Fruit fly (Drosophila melanogaster) whole organism, embryonic: ENCODE data around the gene ea.

Source experiments
- Asciz ChIP-seq: fragments of 200-800 bp; sonication (Bioruptor generic); optimal IDR thresholded peaks from 2 replicates; lab custom pipeline; 2017; ENCODE audit warnings: missing biosample characterization, mild to moderate bottlenecking, missing genetic modification characterization, missing genetic modification reagents
- Awh ChIP-seq: fragments of 200-800 bp; sonication (Bioruptor generic); IDR thresholded peaks from 2 replicates; pipeline ENCODE4, ENCODE4 v1.3.6; 2022; ENCODE audit warnings: missing biosample characterization, missing genetic modification characterization
- Bteb2 ChIP-seq: fragments of 200-800 bp; sonication (Bioruptor generic); optimal IDR thresholded peaks from 2 replicates; lab custom pipeline; 2016; ENCODE audit warnings: missing biosample characterization, missing genetic modification characterization
- C15 ChIP-seq: fragments of 200-800 bp; sonication (Bioruptor generic); IDR thresholded peaks from 3 replicates; pipeline ENCODE4 v1.3.6; 2022; ENCODE audit warnings: missing biosample characterization, missing genetic modification characterization
- CG1024 ChIP-seq: fragments of 200-800 bp; sonication (Bioruptor generic); IDR thresholded peaks from 2 replicates; pipeline ENCODE4 v1.3.6; 2022; ENCODE audit warnings: missing biosample characterization, missing genetic modification characterization
- CG12299 ChIP-seq: fragments of 200-800 bp; sonication (Bioruptor generic); optimal IDR thresholded peaks from 2 replicates; lab custom pipeline; 2018; ENCODE audit warnings: missing biosample characterization, mild to moderate bottlenecking, missing genetic modification characterization
- CG16813 ChIP-seq: fragments of 200-800 bp; sonication (Bioruptor generic); IDR thresholded peaks from 3 replicates; pipeline ENCODE4 v1.3.6; 2022; ENCODE audit warnings: missing biosample characterization, missing genetic modification characterization; ENCODE audit not compliant: partially characterized antibody
- CG17186 ChIP-seq: fragments of 200-800 bp; sonication (Bioruptor generic); optimal IDR thresholded peaks from 3 replicates; lab custom pipeline; 2017; ENCODE audit warnings: missing biosample characterization, missing genetic modification reagents, missing genetic modification characterization
- CG17912 ChIP-seq: fragments of 200-800 bp; sonication (Bioruptor generic); optimal IDR thresholded peaks from 2 replicates; lab custom pipeline; 2018; ENCODE audit warnings: missing biosample characterization, mild to moderate bottlenecking, missing genetic modification characterization
- CG18262 ChIP-seq: fragments of 200-800 bp; optimal IDR thresholded peaks from 3 replicates; lab custom pipeline; 2019; ENCODE audit warnings: missing biosample characterization, mild to moderate bottlenecking, missing genetic modification characterization, moderate library complexity
- CG18619 ChIP-seq: fragments of 200-800 bp; sonication (Bioruptor generic); optimal IDR thresholded peaks from 3 replicates; lab custom pipeline; 2017; ENCODE audit warnings: missing biosample characterization, mild to moderate bottlenecking, missing genetic modification characterization
- CG2678 ChIP-seq: fragments of 200-800 bp; sonication (Bioruptor generic); optimal IDR thresholded peaks from 3 replicates; lab custom pipeline; 2019; ENCODE audit warnings: missing biosample characterization, mild to moderate bottlenecking, missing genetic modification characterization, moderate library complexity
- CG4424 ChIP-seq: fragments of 200-800 bp; sonication (Bioruptor generic); optimal IDR thresholded peaks from 3 replicates; lab custom pipeline; 2016; ENCODE audit warnings: missing biosample characterization, missing genetic modification characterization
- CG5245 ChIP-seq: fragments of 200-800 bp; sonication (Bioruptor generic); optimal IDR thresholded peaks from 3 replicates; lab custom pipeline; 2016; ENCODE audit warnings: missing biosample characterization, missing genetic modification characterization
- CG6254 ChIP-seq: fragments of 200-800 bp; sonication (Bioruptor generic); optimal IDR thresholded peaks from 3 replicates; lab custom pipeline; 2017; ENCODE audit warnings: mild to moderate bottlenecking, missing biosample characterization, missing genetic modification reagents, missing genetic modification characterization
- CG6683 ChIP-seq: fragments of 200-800 bp; sonication (Bioruptor generic); optimal IDR thresholded peaks from 2 replicates; lab custom pipeline; 2017; ENCODE audit warnings: missing biosample characterization, mild to moderate bottlenecking, missing genetic modification characterization, missing genetic modification reagents
- CG7556 ChIP-seq: fragments of 200-800 bp; sonication (Bioruptor generic); optimal IDR thresholded peaks from 2 replicates; lab custom pipeline; 2017; ENCODE audit warnings: missing biosample characterization, mild to moderate bottlenecking, missing genetic modification characterization
- CG7745 ChIP-seq: fragments of 200-800 bp; sonication (Bioruptor generic); optimal IDR thresholded peaks from 2 replicates; lab custom pipeline; 2018; ENCODE audit warnings: missing biosample characterization, mild to moderate bottlenecking, missing genetic modification characterization, moderate library complexity
- CG8359 ChIP-seq: fragments of 200-800 bp; sonication (Bioruptor generic); optimal IDR thresholded peaks from 2 replicates; lab custom pipeline; 2017; ENCODE audit warnings: missing biosample characterization, mild to moderate bottlenecking, missing genetic modification characterization, borderline replicate concordance
- CG8388 ChIP-seq: fragments of 200-800 bp; sonication (Bioruptor generic); optimal IDR thresholded peaks from 2 replicates; lab custom pipeline; 2019; ENCODE audit warnings: missing biosample characterization, mild to moderate bottlenecking, missing genetic modification characterization, moderate library complexity
- CG8924 ChIP-seq: fragments of 200-800 bp; optimal IDR thresholded peaks from 3 replicates; lab custom pipeline; 2019; ENCODE audit warnings: missing biosample characterization, mild to moderate bottlenecking, missing genetic modification characterization, moderate library complexity
- CG9215 ChIP-seq: fragments of 200-800 bp; sonication (Bioruptor generic); IDR thresholded peaks from 2 replicates; pipeline ENCODE4 v1.3.6; 2022; ENCODE audit warnings: missing biosample characterization, missing genetic modification characterization
- CG9932 ChIP-seq: fragments of 200-800 bp; sonication (Bioruptor generic); IDR thresholded peaks from 2 replicates; pipeline ENCODE4 v1.3.6; 2022; ENCODE audit warnings: missing biosample characterization, missing genetic modification characterization
- D ChIP-seq, 2 experiments: fragments of 200-800 bp in 1 of 2; fragments of >200 bp in 1 of 2; sonication (Bioruptor generic) in 1 of 2; optimal IDR thresholded peaks; 2 replicates in 1 of 2; 3 replicates in 1 of 2; lab custom pipeline; 2017; ENCODE audit warnings: mild to moderate bottlenecking in 1 of 2, missing biosample characterization in 1 of 2, missing genetic modification characterization in 1 of 2, missing genetic modification reagents in 1 of 2
- Dip2 ChIP-seq: fragments of 200-800 bp; sonication (Bioruptor generic); IDR thresholded peaks from 2 replicates; pipeline ENCODE4 v1.3.6; 2022; ENCODE audit warnings: missing biosample characterization, missing genetic modification characterization
- Dp ChIP-seq: fragments of 200-800 bp; sonication (Bioruptor generic); optimal IDR thresholded peaks from 2 replicates; lab custom pipeline; 2018; ENCODE audit warnings: missing biosample characterization, mild to moderate bottlenecking, missing genetic modification characterization, moderate library complexity
- Drgx ChIP-seq: fragments of 200-800 bp; sonication (Bioruptor generic); IDR thresholded peaks from 2 replicates; pipeline ENCODE4 v1.3.6; 2022; ENCODE audit warnings: missing biosample characterization, missing genetic modification characterization
- HHEX ChIP-seq: fragments of 200-800 bp; sonication (Bioruptor generic); optimal IDR thresholded peaks from 3 replicates; lab custom pipeline; 2017; ENCODE audit warnings: missing biosample characterization, mild to moderate bottlenecking, missing genetic modification characterization, missing genetic modification reagents
- MBD-R2 ChIP-seq: fragments of 200-800 bp; sonication (Bioruptor generic); IDR thresholded peaks from 2 replicates; pipeline ENCODE4 v1.3.6; 2022; ENCODE audit warnings: missing biosample characterization, missing genetic modification characterization
- MTF-1 ChIP-seq: fragments of 200-800 bp; sonication (Bioruptor generic); optimal IDR thresholded peaks from 2 replicates; lab custom pipeline; 2018; ENCODE audit warnings: missing biosample characterization, mild to moderate bottlenecking, missing genetic modification characterization, borderline replicate concordance
- Mad ChIP-seq: fragments of 200-800 bp; sonication (Bioruptor generic); optimal IDR thresholded peaks from 2 replicates; lab custom pipeline; 2016; ENCODE audit warnings: missing biosample characterization, missing genetic modification characterization
- NfI ChIP-seq: fragments of 200-800 bp; sonication (Bioruptor generic); optimal IDR thresholded peaks from 3 replicates; lab custom pipeline; 2018; ENCODE audit warnings: missing biosample characterization, mild to moderate bottlenecking, missing genetic modification characterization, moderate library complexity
- Sox102F ChIP-seq: fragments of 200-800 bp; sonication (Bioruptor generic); optimal IDR thresholded peaks from 2 replicates; lab custom pipeline; 2018; ENCODE audit warnings: missing biosample characterization, mild to moderate bottlenecking, missing genetic modification characterization, moderate library complexity
- Sry-δ ChIP-seq: fragments of 200-800 bp; sonication (Bioruptor generic); optimal IDR thresholded peaks from 2 replicates; lab custom pipeline; 2016; ENCODE audit warnings: missing biosample characterization, missing genetic modification characterization
- YL-1 ChIP-seq: fragments of 200-800 bp; sonication (Bioruptor generic); optimal IDR thresholded peaks from 3 replicates; lab custom pipeline; 2017; ENCODE audit warnings: missing biosample characterization, mild to moderate bottlenecking, missing genetic modification characterization
- ab ChIP-seq: fragments of 200-800 bp; sonication (Bioruptor generic); optimal IDR thresholded peaks from 2 replicates; lab custom pipeline; 2016; ENCODE audit warnings: missing biosample characterization, missing genetic modification characterization
- crp ChIP-seq, 2 experiments: fragments of 200-800 bp; sonication (Bioruptor generic); optimal IDR thresholded peaks; 2 replicates in 1 of 2; 3 replicates in 1 of 2; lab custom pipeline; 2017; ENCODE audit warnings: missing biosample characterization in 2 of 2, missing genetic modification characterization in 2 of 2, mild to moderate bottlenecking in 1 of 2, moderate library complexity in 1 of 2
- cwo ChIP-seq: fragments of 200-800 bp; sonication (Bioruptor generic); optimal IDR thresholded peaks from 3 replicates; lab custom pipeline; 2017; ENCODE audit warnings: missing biosample characterization, missing genetic modification characterization, mild to moderate bottlenecking, moderate library complexity, missing genetic modification reagents
- dimm ChIP-seq: fragments of 200-800 bp; sonication (Bioruptor generic); IDR thresholded peaks from 2 replicates; pipeline ENCODE4 v1.3.6; 2022; ENCODE audit warnings: missing biosample characterization, missing genetic modification characterization
- exex ChIP-seq: fragments of 200-800 bp; sonication (Bioruptor generic); optimal IDR thresholded peaks from 4 replicates; lab custom pipeline; 2018; ENCODE audit warnings: missing biosample characterization, mild to moderate bottlenecking, missing genetic modification characterization, moderate library complexity
- grn ChIP-seq: fragments of 200-800 bp; sonication (Bioruptor generic); optimal IDR thresholded peaks from 3 replicates; lab custom pipeline; 2017; ENCODE audit warnings: missing biosample characterization, missing genetic modification characterization
- gro ChIP-seq: fragments of 200-800 bp; sonication (Bioruptor generic); optimal IDR thresholded peaks from 2 replicates; lab custom pipeline; 2016; ENCODE audit warnings: missing biosample characterization, missing genetic modification characterization
- gsb-n ChIP-seq: fragments of 200-800 bp; sonication (Bioruptor generic); optimal IDR thresholded peaks from 3 replicates; lab custom pipeline; 2018; ENCODE audit warnings: missing biosample characterization, mild to moderate bottlenecking, missing genetic modification characterization
- her ChIP-seq: fragments of 200-800 bp; sonication (Bioruptor generic); optimal IDR thresholded peaks from 2 replicates; lab custom pipeline; 2016; ENCODE audit warnings: missing biosample characterization, missing genetic modification characterization
- inv ChIP-seq: fragments of 200-800 bp; sonication (Bioruptor generic); IDR thresholded peaks from 2 replicates; pipeline ENCODE4 v1.3.6; 2022; ENCODE audit warnings: missing biosample characterization, missing genetic modification characterization; ENCODE audit not compliant: partially characterized antibody
- peb ChIP-seq: fragments of 200-800 bp; sonication (Bioruptor generic); IDR thresholded peaks from 2 replicates; pipeline ENCODE4 v1.3.6; 2022; ENCODE audit warnings: missing biosample characterization, missing genetic modification characterization
- pho ChIP-seq: fragments of 200-800 bp; sonication (Bioruptor generic); optimal IDR thresholded peaks from 2 replicates; lab custom pipeline; 2016; ENCODE audit warnings: missing biosample characterization, missing genetic modification characterization
- phol ChIP-seq: fragments of 200-800 bp; sonication (Bioruptor generic); optimal IDR thresholded peaks from 3 replicates; lab custom pipeline; 2018; ENCODE audit warnings: missing biosample characterization, mild to moderate bottlenecking, missing genetic modification characterization, moderate library complexity
- sisA ChIP-seq: fragments of 200-800 bp; sonication (Bioruptor generic); IDR thresholded peaks from 2 replicates; pipeline ENCODE4 v1.3.6; 2022; ENCODE audit warnings: missing biosample characterization, missing genetic modification characterization
- tin ChIP-seq: fragments of 200-800 bp; sonication (Bioruptor generic); optimal IDR thresholded peaks from 3 replicates; lab custom pipeline; 2016; ENCODE audit warnings: missing biosample characterization, missing genetic modification characterization

The ea gene

DNA sequence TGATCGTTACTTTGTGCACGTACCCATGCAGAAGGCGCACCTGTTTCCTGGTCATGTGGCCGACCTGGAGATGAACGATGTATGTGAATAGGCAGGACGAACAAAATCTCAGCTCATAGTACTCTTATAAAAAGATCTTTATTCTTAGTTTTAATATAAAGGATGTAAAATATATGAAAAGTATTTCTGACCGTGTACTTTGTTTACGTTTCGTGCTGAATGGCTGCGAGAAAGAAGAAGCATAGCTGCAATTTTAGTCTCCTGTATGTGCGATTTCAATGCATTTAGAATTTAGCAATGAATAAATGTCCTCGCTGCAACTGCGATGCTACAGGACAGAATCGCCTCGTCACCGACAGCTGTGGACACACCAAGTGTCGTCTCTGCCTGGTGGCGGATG, 19.3 kb downstream of the ea start, which contains the start of the genes CG42726 and CG42727 (continued):
- TF ChIP-seq sisA, result peak; percentile 30
- TF ChIP-seq Drgx (GFP tag; lab: Robert Waterston, UW), result peak; percentile 62; the same call in 1 of the 2 replicates
- TF ChIP-seq C15 (GFP tag; lab: Robert Waterston, UW), result no peak
- TF ChIP-seq CG12299, result no peak
- TF ChIP-seq her (GFP tag; lab: Kevin White, UChicago), result no peak
- TF ChIP-seq CG16813 (GFP tag; lab: Robert Waterston, UW), result no peak
- no peak for TF ChIP-seq peb (GFP tag; lab: Robert Waterston, UW)
- TF ChIP-seq crp (GFP tag; optimal IDR thresholded peaks at IDR 0.05; lab: Kevin White, UChicago), result peak in 1 of 2 experiments; percentile 62
- no peak for TF ChIP-seq CG7745 (tag; lab: Kevin White, UChicago)
- TF ChIP-seq Bteb2 (GFP tag; lab: Kevin White, UChicago), result peak; percentile 27
- peak; percentile 2 for TF ChIP-seq CG7556 (GFP tag; lab: Kevin White, UChicago)
- peak; percentile 14 for TF ChIP-seq CG18262 (tag; lab: Kevin White, UChicago)
- TF ChIP-seq CG8924 (tag; lab: Kevin White, UChicago), result no peak
- TF ChIP-seq exex (tag; lab: Kevin White, UChicago), result no peak
- TF ChIP-seq CG6683 (GFP tag; lab: Kevin White, UChicago), result no peak
- no peak for TF ChIP-seq MTF-1 (GFP tag; lab: Kevin White, UChicago)
- TF ChIP-seq CG8359, result no peak
- peak; percentile 51 for TF ChIP-seq tin (GFP tag; lab: Kevin White, UChicago)
- TF ChIP-seq CG6254, result no peak
- TF ChIP-seq pho (GFP tag; lab: Kevin White, UChicago), result no peak
- no peak for TF ChIP-seq CG17186 (GFP tag; lab: Kevin White, UChicago)
- TF ChIP-seq gsb-n (tag; lab: Kevin White, UChicago), result no peak
- no peak for TF ChIP-seq Asciz
- no peak for TF ChIP-seq Dip2
- TF ChIP-seq CG1024 (GFP tag; lab: Robert Waterston, UW), result no peak
- TF ChIP-seq CG4424 (GFP tag; lab: Kevin White, UChicago), result peak; percentile 26
- TF ChIP-seq D (optimal IDR thresholded peaks at IDR 0.05; lab: Kevin White, UChicago), result no peak
- TF ChIP-seq D (GFP tag; optimal IDR thresholded peaks at IDR 0.05; lab: Kevin White, UChicago), result no peak
- peak; percentile 21 for TF ChIP-seq YL-1 (GFP tag; lab: Kevin White, UChicago)
- no peak for TF ChIP-seq CG9215 (GFP tag; lab: Robert Waterston, UW)
- peak; percentile 31 for TF ChIP-seq Mad (GFP tag; lab: Kevin White, UChicago)
- peak; percentile 10; the same call in 1 of the 2 replicates for TF ChIP-seq Awh (GFP tag; lab: Robert Waterston, UW)
- no peak for TF ChIP-seq ab
- TF ChIP-seq Sox102F (GFP tag; lab: Kevin White, UChicago), result no peak
- TF ChIP-seq MBD-R2 (GFP tag; lab: Robert Waterston, UW), result peak; percentile 94
- peak; percentile 1 for TF ChIP-seq gro (GFP tag; lab: Kevin White, UChicago)
- TF ChIP-seq grn (GFP tag; lab: Kevin White, UChicago), result no peak
- TF ChIP-seq CG9932, result peak; percentile 53
- no peak for TF ChIP-seq dimm (GFP tag; lab: Robert Waterston, UW)
- no peak for TF ChIP-seq Sry-δ
- no peak for TF ChIP-seq CG17912 (GFP tag; lab: Kevin White, UChicago)
- no peak for TF ChIP-seq CG5245 (GFP tag; lab: Kevin White, UChicago)
- peak; percentile 2 for TF ChIP-seq CG8388 (GFP tag; lab: Kevin White, UChicago)
- peak; percentile 43 for TF ChIP-seq CG2678 (tag; lab: Kevin White, UChicago)
- TF ChIP-seq HHEX, result no peak
- TF ChIP-seq Dp (GFP tag; lab: Kevin White, UChicago), result no peak
- peak; percentile 36 for TF ChIP-seq NfI
- TF ChIP-seq cwo (GFP tag; lab: Kevin White, UChicago), result no peak
- TF ChIP-seq CG18619 (GFP tag; lab: Kevin White, UChicago), result peak; percentile 17
- TF ChIP-seq phol, result peak; percentile 47
- no peak for TF ChIP-seq inv
